Fruit fly (Drosophila melanogaster) whole organism, embryonic: ENCODE results near the gene Ogdh.

Experiments used
- ATbp ChIP-seq: fragments of 200-800 bp; sonication (Bioruptor generic); optimal IDR thresholded peaks from 2 replicates; lab custom pipeline; 2017; ENCODE audit warnings: missing biosample characterization, mild to moderate bottlenecking, missing genetic modification characterization, missing genetic modification reagents
- Atf6 ChIP-seq: fragments of 200-800 bp; sonication (Bioruptor generic); IDR thresholded peaks from 2 replicates; pipeline ENCODE4 v1.3.6; 2022; ENCODE audit warnings: missing biosample characterization, missing genetic modification characterization
- BtbVII ChIP-seq: fragments of 200-800 bp; sonication (Bioruptor generic); optimal IDR thresholded peaks from 3 replicates; lab custom pipeline; 2017; ENCODE audit warnings: missing biosample characterization, mild to moderate bottlenecking, missing genetic modification characterization
- C15 ChIP-seq: fragments of 200-800 bp; sonication (Bioruptor generic); IDR thresholded peaks from 3 replicates; pipeline ENCODE4 v1.3.6; 2022; ENCODE audit warnings: missing biosample characterization, missing genetic modification characterization
- CG10366 ChIP-seq: fragments of 200-800 bp; sonication (Bioruptor generic); IDR thresholded peaks from 2 replicates; pipeline ENCODE4 v1.3.6; 2022; ENCODE audit warnings: missing biosample characterization, missing genetic modification characterization
- CG15601 ChIP-seq: fragments of 200-800 bp; sonication (Bioruptor generic); optimal IDR thresholded peaks from 3 replicates; lab custom pipeline; 2019; ENCODE audit warnings: missing biosample characterization, mild to moderate bottlenecking, missing genetic modification characterization, moderate library complexity
- CG16813 ChIP-seq: fragments of 200-800 bp; sonication (Bioruptor generic); IDR thresholded peaks from 3 replicates; pipeline ENCODE4 v1.3.6; 2022; ENCODE audit warnings: missing biosample characterization, missing genetic modification characterization; ENCODE audit not compliant: partially characterized antibody
- CG18262 ChIP-seq: fragments of 200-800 bp; optimal IDR thresholded peaks from 3 replicates; lab custom pipeline; 2019; ENCODE audit warnings: missing biosample characterization, mild to moderate bottlenecking, missing genetic modification characterization, moderate library complexity
- CG2129 ChIP-seq: fragments of 200-800 bp; sonication (Bioruptor generic); IDR thresholded peaks from 2 replicates; pipeline ENCODE4 v1.3.6; 2022; ENCODE audit warnings: missing biosample characterization, missing genetic modification characterization; ENCODE audit not compliant: partially characterized antibody
- CG2199 ChIP-seq: fragments of 200-800 bp; sonication (Bioruptor generic); IDR thresholded peaks from 3 replicates; pipeline ENCODE4 v1.3.6; 2022; ENCODE audit warnings: missing biosample characterization, missing genetic modification characterization
- CG2202 ChIP-seq: fragments of 200-800 bp; sonication (Bioruptor generic); optimal IDR thresholded peaks from 2 replicates; lab custom pipeline; 2018; ENCODE audit warnings: missing biosample characterization, mild to moderate bottlenecking, missing genetic modification characterization
- CG30431 ChIP-seq: fragments of 200-800 bp; sonication (Bioruptor generic); optimal IDR thresholded peaks from 2 replicates; lab custom pipeline; 2017; ENCODE audit warnings: missing biosample characterization, missing genetic modification characterization
- CG32772 ChIP-seq: fragments of 200-800 bp; sonication (Bioruptor generic); IDR thresholded peaks from 2 replicates; pipeline ENCODE4 v1.3.6; 2022; ENCODE audit warnings: missing biosample characterization, missing genetic modification characterization
- CG3281 ChIP-seq: fragments of 200-800 bp; sonication (Bioruptor generic); optimal IDR thresholded peaks from 3 replicates; lab custom pipeline; 2017; ENCODE audit warnings: missing biosample characterization, mild to moderate bottlenecking, missing genetic modification characterization
- CG6175 ChIP-seq: fragments of 200-800 bp; sonication (Bioruptor generic); IDR thresholded peaks from 3 replicates; pipeline ENCODE4 v1.3.6; 2022; ENCODE audit warnings: missing biosample characterization, missing genetic modification characterization
- CG6813 ChIP-seq: fragments of 200-800 bp; sonication (Bioruptor generic); optimal IDR thresholded peaks from 2 replicates; lab custom pipeline; 2017; ENCODE audit warnings: missing biosample characterization, missing genetic modification characterization, mild to moderate bottlenecking, moderate library complexity, missing genetic modification reagents
- CG8281 ChIP-seq: fragments of 200-800 bp; sonication (Bioruptor generic); optimal IDR thresholded peaks from 2 replicates; lab custom pipeline; 2018; ENCODE audit warnings: missing biosample characterization, mild to moderate bottlenecking, missing genetic modification characterization, moderate library complexity
- CG8924 ChIP-seq: fragments of 200-800 bp; optimal IDR thresholded peaks from 3 replicates; lab custom pipeline; 2019; ENCODE audit warnings: missing biosample characterization, mild to moderate bottlenecking, missing genetic modification characterization, moderate library complexity
- Camta ChIP-seq: fragments of 200-800 bp; sonication (Bioruptor generic); optimal IDR thresholded peaks from 2 replicates; lab custom pipeline; 2016; ENCODE audit warnings: missing biosample characterization, missing genetic modification characterization
- Dfd ChIP-seq, 2 experiments: fragments of >200 bp; optimal IDR thresholded peaks; 2 replicates each; lab custom pipeline; 2017; ENCODE audit warnings: missing biosample characterization in 2 of 2, missing genetic modification characterization in 2 of 2
- Doc2 ChIP-seq: fragments of 200-800 bp; sonication (Bioruptor generic); IDR thresholded peaks from 2 replicates; pipeline ENCODE4 v1.3.6; 2022; ENCODE audit warnings: missing biosample characterization, missing genetic modification characterization
- H2.0 ChIP-seq: fragments of 200-800 bp; sonication (Bioruptor generic); IDR thresholded peaks from 2 replicates; pipeline ENCODE4 v1.3.6; 2022; ENCODE audit warnings: missing biosample characterization, missing genetic modification characterization
- HHEX ChIP-seq: fragments of 200-800 bp; sonication (Bioruptor generic); optimal IDR thresholded peaks from 3 replicates; lab custom pipeline; 2017; ENCODE audit warnings: missing biosample characterization, mild to moderate bottlenecking, missing genetic modification characterization, missing genetic modification reagents
- HLH54F ChIP-seq: fragments of 200-800 bp; sonication (Bioruptor generic); optimal IDR thresholded peaks from 3 replicates; lab custom pipeline; 2016; ENCODE audit warnings: missing biosample characterization, missing genetic modification characterization
- Kr ChIP-seq: fragments of 200-800 bp; sonication (Bioruptor generic); optimal IDR thresholded peaks from 2 replicates; lab custom pipeline; 2017; ENCODE audit warnings: missing biosample characterization, mild to moderate bottlenecking, missing genetic modification characterization
- Myb ChIP-seq: fragments of 200-800 bp; sonication (Bioruptor generic); optimal IDR thresholded peaks from 2 replicates; lab custom pipeline; 2016; ENCODE audit warnings: missing biosample characterization, missing genetic modification characterization
- NC2β ChIP-seq: fragments of 200-800 bp; sonication (Bioruptor generic); optimal IDR thresholded peaks from 2 replicates; lab custom pipeline; 2016; ENCODE audit warnings: missing biosample characterization, missing genetic modification characterization
- Nf-YB ChIP-seq: fragments of 200-800 bp; sonication (Bioruptor generic); optimal IDR thresholded peaks from 3 replicates; lab custom pipeline; 2019; ENCODE audit warnings: missing biosample characterization, mild to moderate bottlenecking, missing genetic modification characterization, moderate library complexity
- Nf-YC ChIP-seq: fragments of 200-800 bp; optimal IDR thresholded peaks from 3 replicates; lab custom pipeline; 2019; ENCODE audit warnings: missing biosample characterization, mild to moderate bottlenecking, missing genetic modification characterization, moderate library complexity
- Ravus ChIP-seq: fragments of 200-800 bp; sonication (Bioruptor generic); IDR thresholded peaks from 2 replicates; pipeline ENCODE4 v1.3.6; 2022; ENCODE audit warnings: missing biosample characterization, missing genetic modification characterization
- Rfx ChIP-seq: fragments of 200-800 bp; sonication (Bioruptor generic); IDR thresholded peaks from 2 replicates; pipeline ENCODE4 v1.3.6; 2022; ENCODE audit warnings: missing biosample characterization, missing genetic modification characterization
- Sox102F ChIP-seq: fragments of 200-800 bp; sonication (Bioruptor generic); optimal IDR thresholded peaks from 2 replicates; lab custom pipeline; 2018; ENCODE audit warnings: missing biosample characterization, mild to moderate bottlenecking, missing genetic modification characterization, moderate library complexity
- ato ChIP-seq: fragments of 200-800 bp; sonication (Bioruptor generic); IDR thresholded peaks from 2 replicates; pipeline ENCODE4 v1.3.6; 2022; ENCODE audit warnings: missing biosample characterization, missing genetic modification characterization; ENCODE audit not compliant: partially characterized antibody
- br ChIP-seq: fragments of >200 bp; optimal IDR thresholded peaks from 2 replicates; lab custom pipeline; 2017
- caup ChIP-seq: fragments of 200-800 bp; sonication (Bioruptor generic); optimal IDR thresholded peaks from 3 replicates; lab custom pipeline; 2017; ENCODE audit warnings: missing biosample characterization, mild to moderate bottlenecking, missing genetic modification characterization, moderate library complexity; ENCODE audit not compliant: severe bottlenecking
- cg ChIP-seq: fragments of 200-800 bp; sonication (Bioruptor generic); optimal IDR thresholded peaks from 3 replicates; lab custom pipeline; 2019; ENCODE audit warnings: missing biosample characterization, mild to moderate bottlenecking, missing genetic modification characterization, moderate library complexity
- cwo ChIP-seq: fragments of 200-800 bp; sonication (Bioruptor generic); optimal IDR thresholded peaks from 3 replicates; lab custom pipeline; 2017; ENCODE audit warnings: missing biosample characterization, missing genetic modification characterization, mild to moderate bottlenecking, moderate library complexity, missing genetic modification reagents
- dati ChIP-seq: fragments of 200-800 bp; sonication (Bioruptor generic); IDR thresholded peaks from 2 replicates; pipeline ENCODE4 v1.3.6; 2022; ENCODE audit warnings: missing biosample characterization, missing genetic modification characterization
- dimm ChIP-seq: fragments of 200-800 bp; sonication (Bioruptor generic); IDR thresholded peaks from 2 replicates; pipeline ENCODE4 v1.3.6; 2022; ENCODE audit warnings: missing biosample characterization, missing genetic modification characterization
- en ChIP-seq: fragments of 200-800 bp; sonication (Bioruptor generic); optimal IDR thresholded peaks from 2 replicates; lab custom pipeline; 2016; ENCODE audit warnings: missing biosample characterization, missing genetic modification characterization
- h ChIP-seq: fragments of >200 bp; optimal IDR thresholded peaks from 2 replicates; lab custom pipeline; 2017
- lola ChIP-seq, 3 experiments: fragments of >200 bp in 2 of 3; fragments of 200-800 bp in 1 of 3; sonication (Bioruptor generic) in 1 of 3; optimal IDR thresholded peaks; 2 replicates each; lab custom pipeline; 2017 to 2019; ENCODE audit warnings: missing biosample characterization in 3 of 3, missing genetic modification characterization in 3 of 3, mild to moderate bottlenecking in 1 of 3, moderate library complexity in 1 of 3
- nau ChIP-seq: fragments of 200-800 bp; sonication (Bioruptor generic); optimal IDR thresholded peaks from 3 replicates; lab custom pipeline; 2017; ENCODE audit warnings: missing biosample characterization, mild to moderate bottlenecking, missing genetic modification characterization, missing genetic modification reagents
- oc ChIP-seq: fragments of 200-800 bp; sonication (Bioruptor generic); optimal IDR thresholded peaks from 2 replicates; lab custom pipeline; 2018; ENCODE audit warnings: missing biosample characterization, mild to moderate bottlenecking, missing genetic modification characterization, moderate library complexity
- otp ChIP-seq: fragments of 200-800 bp; sonication (Bioruptor generic); IDR thresholded peaks from 3 replicates; pipeline ENCODE4, ENCODE4 v1.3.6; 2022; ENCODE audit warnings: missing biosample characterization, missing genetic modification characterization
- sd ChIP-seq: fragments of 200-800 bp; sonication (Bioruptor generic); optimal IDR thresholded peaks from 3 replicates; lab custom pipeline; 2018; ENCODE audit warnings: missing biosample characterization, mild to moderate bottlenecking, missing genetic modification characterization, moderate library complexity
- toy ChIP-seq: fragments of 200-800 bp; sonication (Bioruptor generic); IDR thresholded peaks from 2 replicates; pipeline ENCODE4 v1.3.6; 2022; ENCODE audit warnings: missing biosample characterization, missing genetic modification characterization
- unpg ChIP-seq: fragments of 200-800 bp; sonication (Bioruptor generic); optimal IDR thresholded peaks from 3 replicates; lab custom pipeline; 2018; ENCODE audit warnings: missing biosample characterization, mild to moderate bottlenecking, missing genetic modification characterization, moderate library complexity
- vnd ChIP-seq: fragments of 200-800 bp; sonication (Bioruptor generic); IDR thresholded peaks from 3 replicates; pipeline ENCODE4 v1.3.6; 2022; ENCODE audit warnings: missing biosample characterization, missing genetic modification characterization; ENCODE audit not compliant: partially characterized antibody

The Ogdh gene

DNA sequence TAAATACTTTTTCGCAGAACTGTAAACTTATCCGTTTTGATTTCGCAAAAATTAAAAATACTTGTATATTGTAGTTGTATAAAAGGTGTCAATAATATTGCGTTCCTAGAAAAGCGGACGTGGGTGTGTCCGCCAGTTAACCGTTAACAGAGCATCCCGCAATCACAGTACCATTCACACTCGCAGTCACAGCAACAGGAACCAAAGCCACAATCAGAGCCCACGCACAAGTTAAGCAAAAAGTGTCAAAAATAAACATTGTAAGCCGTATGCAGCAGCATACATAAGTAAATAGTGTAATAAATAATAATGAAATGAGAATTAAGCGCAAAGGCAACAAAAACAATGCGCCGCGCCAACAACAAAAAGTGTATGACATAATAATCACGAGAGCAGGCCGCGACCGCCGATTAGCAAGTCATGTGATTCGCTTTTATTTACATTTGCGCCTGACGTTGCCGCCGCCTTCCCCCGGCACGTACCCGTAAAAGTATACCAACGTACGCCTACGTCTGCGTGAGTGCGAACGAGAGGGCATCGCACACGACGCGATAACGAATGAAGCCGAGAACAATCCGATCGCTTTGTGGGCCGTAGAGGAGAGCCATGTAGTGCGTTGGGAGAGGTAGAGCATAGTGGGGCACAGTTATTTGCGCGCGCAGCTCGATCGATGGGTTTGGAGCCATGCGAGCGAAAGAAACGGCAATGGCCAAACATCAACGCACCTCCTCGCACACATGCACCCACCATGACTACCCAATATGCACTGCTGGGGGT is 55.3 kb downstream of the Ogdh start (continued):
- peak; percentile 17 for TF ChIP-seq CG6813 (GFP tag; lab: Kevin White, UChicago)
- TF ChIP-seq Doc2 (GFP tag; lab: Robert Waterston, UW), result no peak
- peak; percentile 0 for TF ChIP-seq CG18262 (tag; lab: Kevin White, UChicago)
- no peak for TF ChIP-seq C15 (GFP tag; lab: Robert Waterston, UW)
- peak; percentile 31 for TF ChIP-seq Sox102F (GFP tag; lab: Kevin White, UChicago)
- no peak for TF ChIP-seq br (lab: Kevin White, UChicago)
- peak; percentile 33 for TF ChIP-seq caup (GFP tag; lab: Kevin White, UChicago)
- no peak for TF ChIP-seq en (GFP tag; lab: Kevin White, UChicago)
- no peak for TF ChIP-seq toy (GFP tag; lab: Robert Waterston, UW)
- TF ChIP-seq BtbVII (GFP tag; lab: Kevin White, UChicago), result peak; percentile 49
- TF ChIP-seq Myb (GFP tag; lab: Kevin White, UChicago), result peak; percentile 2
- peak; percentile 72; the same call in 1 of the 3 replicates for TF ChIP-seq CG2199 (GFP tag; lab: Robert Waterston, UW)
- TF ChIP-seq lola (GFP tag; optimal IDR thresholded peaks at IDR 0.05; lab: Kevin White, UChicago), result no peak
- no peak for TF ChIP-seq Camta (GFP tag; lab: Kevin White, UChicago)
- TF ChIP-seq nau (GFP tag; lab: Kevin White, UChicago), result peak; percentile 14
- no peak for TF ChIP-seq dimm (GFP tag; lab: Robert Waterston, UW)
- peak; percentile 6 for TF ChIP-seq CG30431
- TF ChIP-seq oc (tag; lab: Kevin White, UChicago), result peak; percentile 51
- no peak for TF ChIP-seq Dfd (GFP tag; optimal IDR thresholded peaks at IDR 0.05; lab: Kevin White, UChicago)
- peak; percentile 58 for TF ChIP-seq ATbp (GFP tag; lab: Kevin White, UChicago)
- TF ChIP-seq Rfx (GFP tag; lab: Robert Waterston, UW), result peak; percentile 48
- TF ChIP-seq cg, result peak; percentile 60
- TF ChIP-seq sd (tag; lab: Kevin White, UChicago), result peak; percentile 93
- no peak for TF ChIP-seq CG32772 (GFP tag; lab: Robert Waterston, UW)
- no peak; the same call in 1 of the 2 replicates for TF ChIP-seq Ravus (GFP tag; lab: Robert Waterston, UW)
- TF ChIP-seq otp (GFP tag; lab: Robert Waterston, UW), result no peak
- TF ChIP-seq HHEX (GFP tag; lab: Kevin White, UChicago), result peak; percentile 40
- no peak for TF ChIP-seq Kr (GFP tag; lab: Kevin White, UChicago)
- TF ChIP-seq Atf6, result peak; percentile 7; the same call in 1 of the 2 replicates
- no peak for TF ChIP-seq CG16813 (GFP tag; lab: Robert Waterston, UW)
- no peak for TF ChIP-seq CG8281 (tag; lab: Kevin White, UChicago)
- TF ChIP-seq h (lab: Kevin White, UChicago), result no peak
- TF ChIP-seq dati, result no peak
- no peak for TF ChIP-seq vnd (GFP tag; lab: Robert Waterston, UW)
- no peak for TF ChIP-seq CG2129
- TF ChIP-seq CG6175 (GFP tag; lab: Robert Waterston, UW), result peak; percentile 92
- peak; percentile 47 for TF ChIP-seq CG3281 (GFP tag; lab: Kevin White, UChicago)
- TF ChIP-seq Nf-YB, result peak; percentile 46
- TF ChIP-seq ato (GFP tag; lab: Robert Waterston, UW), result peak; percentile 40; the same call in 1 of the 2 replicates
- TF ChIP-seq unpg (GFP tag; lab: Kevin White, UChicago), result peak; percentile 25
- peak; percentile 54 for TF ChIP-seq HLH54F (GFP tag; lab: Kevin White, UChicago)
- TF ChIP-seq CG15601 (tag; lab: Kevin White, UChicago), result no peak
- peak; percentile 16; the same call in 1 of the 2 replicates for TF ChIP-seq H2.0 (GFP tag; lab: Robert Waterston, UW)
- peak; percentile 49 for TF ChIP-seq CG10366
- no peak for TF ChIP-seq CG2202
- no peak for TF ChIP-seq NC2β
- TF ChIP-seq Nf-YC, result peak; percentile 64
- peak; percentile 4 for TF ChIP-seq CG8924 (tag; lab: Kevin White, UChicago)
- TF ChIP-seq cwo, result peak; percentile 100
